Worm (Caenorhabditis elegans) whole organism, L2 larva: Measurements from ENCODE around the gene gtr-1.
A peak's percentile ranks its signal among the peaks of the same experiment; 100 is the strongest.

ENCODE experiments used
- C34F6.9 ChIP-seq: fragments of 150-350 bp; optimal IDR thresholded peaks from 2 replicates; lab custom pipeline; 2014; ENCODE audit warnings: missing biosample characterization, missing genetic modification characterization
- F13H6.1 ChIP-seq: sonication (generic microtip); optimal IDR thresholded peaks from 2 replicates; lab custom pipeline; 2016; ENCODE audit warnings: missing genetic modification characterization, missing compliant biosample characterization
- R02D3.7 ChIP-seq: fragments of 150-350 bp; optimal IDR thresholded peaks from 2 replicates; lab custom pipeline; 2014; ENCODE audit warnings: missing biosample characterization, missing genetic modification characterization
- Y55F3AM.14 ChIP-seq: fragments of 200-800 bp; sonication (Bioruptor generic); optimal IDR thresholded peaks from 2 replicates; lab custom pipeline; 2018; ENCODE audit warnings: mild to moderate bottlenecking, missing genetic modification characterization, missing compliant biosample characterization
- ZK546.5 ChIP-seq: sonication (generic microtip); optimal IDR thresholded peaks from 2 replicates; lab custom pipeline; 2017; ENCODE audit warnings: missing biosample characterization, missing genetic modification characterization
- aly-2 ChIP-seq: fragments of 150-350 bp; optimal IDR thresholded peaks from 2 replicates; lab custom pipeline; 2014; ENCODE audit warnings: missing biosample characterization, missing genetic modification characterization
- ama-1 ChIP-seq: fragments of 150-350 bp; optimal IDR thresholded peaks from 2 replicates; lab custom pipeline; 2018; ENCODE audit warnings: inconsistent platforms
- ceh-16 ChIP-seq: fragments of 150-350 bp; optimal IDR thresholded peaks from 2 replicates; lab custom pipeline; 2014; ENCODE audit warnings: missing biosample characterization, missing genetic modification characterization
- ceh-82 ChIP-seq: fragments of 150-350 bp; optimal IDR thresholded peaks from 2 replicates; lab custom pipeline; 2014; ENCODE audit warnings: missing biosample characterization, missing genetic modification characterization
- crh-2 ChIP-seq: sonication (generic microtip); optimal IDR thresholded peaks from 2 replicates; lab custom pipeline; 2017; ENCODE audit warnings: missing biosample characterization, missing genetic modification characterization
- elt-1 ChIP-seq: fragments of 150-350 bp; optimal IDR thresholded peaks from 2 replicates; lab custom pipeline; 2014; ENCODE audit warnings: missing biosample characterization, missing genetic modification characterization
- elt-3 ChIP-seq: sonication (generic microtip); optimal IDR thresholded peaks from 2 replicates; lab custom pipeline; 2017; ENCODE audit warnings: missing biosample characterization, missing genetic modification characterization
- gmeb-1 ChIP-seq: fragments of 150-350 bp; optimal IDR thresholded peaks from 2 replicates; lab custom pipeline; 2014; ENCODE audit warnings: missing biosample characterization, missing genetic modification characterization
- lin-11 ChIP-seq: fragments of 150-350 bp; sonication (generic microtip); optimal IDR thresholded peaks from 2 replicates; lab custom pipeline; 2014; ENCODE audit warnings: missing biosample characterization, missing genetic modification characterization, inconsistent platforms, mixed read lengths
- lin-13 ChIP-seq: fragments of 150-350 bp; optimal IDR thresholded peaks from 2 replicates; lab custom pipeline; 2014; ENCODE audit warnings: missing biosample characterization, missing genetic modification reagents, missing genetic modification characterization
- lsy-2 ChIP-seq, 2 experiments: fragments of 150-350 bp in 1 of 2; sonication (generic microtip) in 1 of 2; optimal IDR thresholded peaks; 2 replicates each; lab custom pipeline; 2014 to 2017; ENCODE audit warnings: missing biosample characterization in 2 of 2, missing genetic modification characterization in 2 of 2
- mbf-1 ChIP-seq: sonication (generic microtip); optimal IDR thresholded peaks from 2 replicates; lab custom pipeline; 2017; ENCODE audit warnings: missing biosample characterization, missing genetic modification characterization
- mdl-1 ChIP-seq, 2 experiments: fragments of 150-350 bp in 1 of 2; sonication (generic microtip) in 1 of 2; optimal IDR thresholded peaks; 2 replicates each; lab custom pipeline; 2017; ENCODE audit warnings: missing biosample characterization in 2 of 2, missing genetic modification characterization in 2 of 2
- nhr-11 ChIP-seq: fragments of 150-350 bp; optimal IDR thresholded peaks from 2 replicates; lab custom pipeline; 2014; ENCODE audit warnings: missing biosample characterization, missing genetic modification characterization
- nhr-12 ChIP-seq: fragments of 150-350 bp; optimal IDR thresholded peaks from 2 replicates; lab custom pipeline; 2014; ENCODE audit warnings: missing biosample characterization, missing genetic modification characterization
- nhr-129 ChIP-seq: fragments of 150-350 bp; optimal IDR thresholded peaks from 2 replicates; lab custom pipeline; 2014; ENCODE audit warnings: missing biosample characterization, missing genetic modification characterization
- nhr-21 ChIP-seq: fragments of 150-350 bp; optimal IDR thresholded peaks from 2 replicates; lab custom pipeline; 2014; ENCODE audit warnings: missing biosample characterization, missing genetic modification characterization
- nhr-23 ChIP-seq: fragments of 150-350 bp; optimal IDR thresholded peaks from 2 replicates; lab custom pipeline; 2014; ENCODE audit warnings: missing biosample characterization, missing genetic modification reagents, missing genetic modification characterization
- nhr-25 ChIP-seq: fragments of 150-350 bp; sonication (generic microtip); optimal IDR thresholded peaks from 3 replicates; lab custom pipeline; 2014; ENCODE audit warnings: missing biosample characterization, missing genetic modification characterization
- nhr-6 ChIP-seq: fragments of 150-350 bp; optimal IDR thresholded peaks from 2 replicates; lab custom pipeline; 2014; ENCODE audit warnings: missing biosample characterization, missing genetic modification characterization
- nhr-77 ChIP-seq: fragments of 150-350 bp; optimal IDR thresholded peaks from 2 replicates; lab custom pipeline; 2014; ENCODE audit warnings: missing biosample characterization, missing genetic modification characterization
- peb-1 ChIP-seq: fragments of 150-350 bp; optimal IDR thresholded peaks from 2 replicates; lab custom pipeline; 2014; ENCODE audit warnings: missing biosample characterization, missing genetic modification characterization
- skn-1 ChIP-seq: sonication (generic microtip); optimal IDR thresholded peaks from 2 replicates; lab custom pipeline; 2017; ENCODE audit warnings: missing biosample characterization, missing genetic modification characterization
- sma-3 ChIP-seq: sonication (generic microtip); optimal IDR thresholded peaks from 2 replicates; lab custom pipeline; 2016; ENCODE audit warnings: missing genetic modification reagents, missing genetic modification characterization, missing compliant biosample characterization
- sma-9 ChIP-seq, 2 experiments: fragments of 150-350 bp in 1 of 2; sonication (generic microtip) in 1 of 2; optimal IDR thresholded peaks; 2 replicates each; lab custom pipeline; 2014 to 2016; ENCODE audit warnings: missing genetic modification characterization in 2 of 2, mild to moderate bottlenecking in 1 of 2, missing biosample characterization in 1 of 2, missing compliant biosample characterization in 1 of 2, missing genetic modification reagents in 1 of 2, moderate library complexity in 1 of 2
- snpc-4 ChIP-seq: fragments of 150-350 bp; optimal IDR thresholded peaks from 2 replicates; lab custom pipeline; 2014; ENCODE audit warnings: missing biosample characterization, missing genetic modification characterization
- unc-39 ChIP-seq: fragments of 150-350 bp; optimal IDR thresholded peaks from 2 replicates; lab custom pipeline; 2014; ENCODE audit warnings: missing biosample characterization, missing genetic modification characterization
- unc-62 ChIP-seq: fragments of 150-350 bp; optimal IDR thresholded peaks from 2 replicates; lab custom pipeline; 2014; ENCODE audit warnings: missing biosample characterization, missing genetic modification reagents, missing genetic modification characterization
- zag-1 ChIP-seq: fragments of 150-350 bp; optimal IDR thresholded peaks from 2 replicates; lab custom pipeline; 2014; ENCODE audit warnings: missing biosample characterization, missing genetic modification characterization
- ztf-11 ChIP-seq: sonication (generic microtip); optimal IDR thresholded peaks from 2 replicates; lab custom pipeline; 2017; ENCODE audit warnings: missing biosample characterization, missing genetic modification characterization
- ztf-4 ChIP-seq: fragments of 150-350 bp; optimal IDR thresholded peaks from 2 replicates; lab custom pipeline; 2014; ENCODE audit warnings: missing biosample characterization, missing genetic modification characterization

The gtr-1 gene

DNA sequence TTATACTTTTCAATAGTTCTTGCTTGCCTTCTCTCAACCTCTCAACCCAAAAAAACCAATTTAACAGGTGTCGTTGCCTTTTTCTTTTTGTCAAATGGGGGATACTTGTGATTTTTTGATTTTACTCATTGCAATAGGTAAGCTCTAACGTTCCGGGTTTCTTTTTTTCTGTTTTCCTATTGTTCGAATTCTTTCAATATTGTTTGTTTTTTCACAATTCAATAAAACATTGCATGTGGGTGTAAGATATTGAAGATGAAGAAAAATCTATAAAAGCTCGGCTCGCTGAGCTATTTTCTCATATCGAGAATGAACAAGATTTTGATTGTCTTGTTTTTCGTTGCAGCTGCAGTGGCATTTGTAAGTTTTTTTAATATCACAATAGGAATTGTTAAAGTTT, 32.0 kb upstream of the gtr-1 start, which contains the start of gene T04G9.7:
TSS of gene T04G9.7 (plus strand) at position 301 of the 400 bp plus-strand sequence.
- no peak for TF ChIP-seq nhr-11 (tag; lab: Kevin White, UChicago)
- no peak for TF ChIP-seq C34F6.9
- TF ChIP-seq nhr-21 (tag; lab: Kevin White, UChicago), result no peak
- no peak for TF ChIP-seq crh-2 (tag; lab: Kevin White, UChicago)
- no peak for TF ChIP-seq F13H6.1 (tag; lab: Kevin White, UChicago)
- no peak for TF ChIP-seq aly-2
- no peak for TF ChIP-seq lin-13 (GFP tag; lab: Kevin White, UChicago)
- TF ChIP-seq nhr-129, result no peak
- no peak for TF ChIP-seq snpc-4
- TF ChIP-seq peb-1 (tag; lab: Kevin White, UChicago), result no peak

DNA sequence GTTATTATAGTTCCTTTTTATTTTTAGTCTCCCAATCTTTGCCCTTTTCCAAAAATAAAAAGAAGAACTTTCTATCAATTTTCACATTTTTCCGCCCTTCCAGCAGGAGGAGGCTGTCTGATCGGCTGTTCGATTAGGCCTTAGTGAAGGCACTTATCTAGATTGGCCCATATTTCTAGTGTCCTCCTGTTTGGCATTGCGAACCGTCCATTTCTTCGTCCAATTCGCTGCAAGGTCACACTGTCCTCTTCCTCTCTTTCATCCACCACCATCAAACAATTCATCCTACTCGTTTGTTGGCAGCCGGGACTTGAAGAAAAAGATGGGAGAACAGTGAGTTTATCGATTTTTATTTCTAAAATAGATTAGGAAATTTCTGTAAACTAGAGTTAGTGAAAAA, 30.4 kb upstream of the gtr-1 start, which contains the start of gene T04G9.4:
TSS of gene T04G9.4 (plus strand) at position 293 of the 400 bp plus-strand sequence.
- TF ChIP-seq crh-2 (tag; lab: Kevin White, UChicago) (no peak), gmeb-1 (tag; lab: Kevin White, UChicago) (no peak), ceh-16 (peak; percentile 38)

DNA sequence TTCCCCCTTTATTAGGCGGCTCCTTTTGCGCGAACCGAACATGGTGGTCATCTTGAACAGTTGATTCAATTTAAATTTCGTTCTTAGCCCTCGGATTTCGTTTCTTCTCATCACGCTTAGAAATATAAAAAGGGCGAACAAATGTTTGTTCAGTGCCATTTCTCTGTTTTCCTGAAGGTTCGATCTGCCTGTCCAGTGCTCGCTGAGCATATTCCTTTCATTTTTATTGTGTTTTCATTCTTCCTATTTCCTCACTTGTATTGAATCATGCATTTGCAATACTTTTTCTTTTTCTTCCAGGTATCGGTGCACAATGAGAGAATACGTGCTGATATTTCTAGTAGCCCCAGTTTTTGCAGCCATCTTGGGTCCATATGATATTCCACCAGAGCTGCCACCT, 25.2 kb upstream of the gtr-1 start, which contains the start of gene nas-15:
TSS of gene nas-15 (plus strand) at position 301 of the 400 bp plus-strand sequence.
- TF ChIP-seq unc-62 (GFP tag; lab: Kevin White, UChicago), result no peak
- no peak for TF ChIP-seq mdl-1 (tag; optimal IDR thresholded peaks at IDR 0.05; lab: Kevin White, UChicago)
- no peak for TF ChIP-seq lin-13 (GFP tag; lab: Kevin White, UChicago)
- no peak for TF ChIP-seq nhr-21 (tag; lab: Kevin White, UChicago)
- no peak for TF ChIP-seq gmeb-1 (tag; lab: Kevin White, UChicago)
- no peak for TF ChIP-seq zag-1 (tag; lab: Kevin White, UChicago)
- TF ChIP-seq nhr-25, result no peak
- TF ChIP-seq nhr-11 (tag; lab: Kevin White, UChicago), result no peak
- TF ChIP-seq R02D3.7 (tag; lab: Kevin White, UChicago), result no peak
- no peak for TF ChIP-seq nhr-23
- no peak for TF ChIP-seq ztf-4 (tag; lab: Kevin White, UChicago)
- TF ChIP-seq sma-3 (GFP tag; lab: Kevin White, UChicago), result no peak
- no peak for TF ChIP-seq ZK546.5 (tag; lab: Kevin White, UChicago)

DNA sequence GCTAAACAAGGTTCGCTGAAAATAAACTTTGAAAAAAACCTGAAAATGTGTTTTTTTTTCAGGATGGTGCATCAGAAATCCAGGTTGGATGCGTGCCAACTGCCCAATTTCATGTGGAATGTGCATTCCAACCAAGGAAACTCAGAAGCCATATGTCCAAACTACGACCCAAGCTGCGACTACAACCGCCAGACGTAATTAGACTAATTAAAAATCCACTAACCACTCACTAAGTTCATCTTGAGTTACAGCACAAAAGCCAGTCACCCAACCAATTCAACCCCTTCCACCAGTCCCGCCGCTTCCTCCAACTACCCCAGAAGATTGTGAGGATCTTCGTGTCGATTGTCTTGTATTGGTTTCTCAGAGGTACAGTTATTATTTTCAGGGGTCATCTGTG, 23.3 kb upstream of the gtr-1 start:
- no peak for TF ChIP-seq nhr-12
- no peak for TF ChIP-seq elt-3 (tag; lab: Kevin White, UChicago)
- no peak for TF ChIP-seq Y55F3AM.14 (GFP tag; lab: Kevin White, UChicago)
- no peak for TF ChIP-seq mdl-1 (tag; optimal IDR thresholded peaks at IDR 0.05; lab: Kevin White, UChicago)

DNA sequence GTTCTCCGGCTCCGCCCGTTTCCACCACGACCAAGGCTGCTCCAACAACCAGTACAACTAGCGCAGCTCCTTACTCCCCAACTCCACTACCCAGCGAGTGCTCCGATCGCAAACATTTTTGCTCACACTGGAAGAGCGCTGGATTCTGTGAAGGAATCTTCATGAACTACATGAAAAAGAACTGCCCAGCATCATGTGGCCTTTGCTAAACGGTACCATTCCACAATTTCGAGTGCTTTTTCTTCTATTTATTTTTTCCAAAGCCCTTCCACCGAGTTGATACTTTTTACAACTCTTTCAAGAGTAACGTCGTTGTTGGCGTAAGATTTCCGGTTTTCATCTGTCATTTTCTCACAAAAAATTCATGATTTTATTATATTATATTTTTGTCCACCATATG, 22.6 kb upstream of the gtr-1 start:
- TF ChIP-seq mdl-1 (tag; optimal IDR thresholded peaks at IDR 0.05; lab: Kevin White, UChicago) (no peak), lin-11 (no peak), sma-3 (GFP tag; lab: Kevin White, UChicago) (no peak), nhr-77 (no peak)

DNA sequence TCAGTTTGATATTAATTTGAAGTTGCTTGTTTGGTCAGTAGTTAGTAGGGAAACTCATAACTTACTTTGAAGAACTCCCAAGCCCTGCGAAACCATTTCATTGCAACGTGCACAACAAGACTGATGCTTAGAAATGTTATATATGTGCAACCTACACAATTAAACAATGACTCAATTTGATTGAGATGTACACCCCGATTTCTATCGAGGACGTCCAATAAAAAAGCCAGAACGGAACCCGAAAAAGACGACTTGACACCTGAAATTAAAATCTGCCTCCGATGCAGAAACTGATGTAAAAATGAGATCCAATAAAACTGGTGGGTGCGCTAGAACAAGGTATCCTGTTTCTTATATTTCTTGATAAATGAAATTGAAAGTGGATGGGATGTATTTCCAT, 17.7 kb upstream of the gtr-1 start, which contains the start of gene T04G9.6:
TSS of gene T04G9.6 (minus strand) at position 101 of the 400 bp plus-strand sequence.
- TF ChIP-seq sma-9 (GFP tag; optimal IDR thresholded peaks at IDR 0.05; lab: Kevin White, UChicago) (no peak), sma-9 (tag; optimal IDR thresholded peaks at IDR 0.05; lab: Kevin White, UChicago) (no peak), mbf-1 (tag; lab: Kevin White, UChicago) (no peak), unc-39 (no peak), nhr-25 (no peak), ztf-4 (tag; lab: Kevin White, UChicago) (no peak), lin-11 (no peak), ceh-82 (tag; lab: Kevin White, UChicago) (no peak), nhr-6 (tag; lab: Kevin White, UChicago) (no peak), crh-2 (tag; lab: Kevin White, UChicago) (no peak), ama-1 (lab: Kevin White, UChicago) (no peak), peb-1 (tag; lab: Kevin White, UChicago) (no peak), mdl-1 (tag; optimal IDR thresholded peaks at IDR 0.05; lab: Kevin White, UChicago) (no peak), elt-1 (tag; lab: Kevin White, UChicago) (no peak), ztf-11 (no peak), snpc-4 (no peak), lsy-2 (tag; optimal IDR thresholded peaks at IDR 0.05; lab: Kevin White, UChicago) (no peak), skn-1 (tag; lab: Kevin White, UChicago) (no peak), Y55F3AM.14 (GFP tag; lab: Kevin White, UChicago) (no peak), lin-13 (GFP tag; lab: Kevin White, UChicago) (no peak)
